Worm (Caenorhabditis elegans) whole organism, L3 larva: Measurements from ENCODE around the gene lgg-3.

Experiments
- fkh-2 ChIP-seq: fragments of 150-350 bp; optimal IDR thresholded peaks from 2 replicates; lab custom pipeline; 2014; ENCODE audit warnings: missing biosample characterization, missing genetic modification reagents, missing genetic modification characterization
- lin-39 ChIP-seq: fragments of 150-350 bp; optimal IDR thresholded peaks from 2 replicates; lab custom pipeline; 2018; ENCODE audit warnings: missing biosample characterization, missing genetic modification reagents, missing genetic modification characterization
- skn-1 ChIP-seq: fragments of 150-350 bp; optimal IDR thresholded peaks from 2 replicates; lab custom pipeline; 2014; ENCODE audit warnings: missing biosample characterization, missing genetic modification characterization
- ztf-11 ChIP-seq: fragments of 150-350 bp; optimal IDR thresholded peaks from 2 replicates; lab custom pipeline; 2014; ENCODE audit warnings: missing biosample characterization, missing genetic modification characterization

DNA sequence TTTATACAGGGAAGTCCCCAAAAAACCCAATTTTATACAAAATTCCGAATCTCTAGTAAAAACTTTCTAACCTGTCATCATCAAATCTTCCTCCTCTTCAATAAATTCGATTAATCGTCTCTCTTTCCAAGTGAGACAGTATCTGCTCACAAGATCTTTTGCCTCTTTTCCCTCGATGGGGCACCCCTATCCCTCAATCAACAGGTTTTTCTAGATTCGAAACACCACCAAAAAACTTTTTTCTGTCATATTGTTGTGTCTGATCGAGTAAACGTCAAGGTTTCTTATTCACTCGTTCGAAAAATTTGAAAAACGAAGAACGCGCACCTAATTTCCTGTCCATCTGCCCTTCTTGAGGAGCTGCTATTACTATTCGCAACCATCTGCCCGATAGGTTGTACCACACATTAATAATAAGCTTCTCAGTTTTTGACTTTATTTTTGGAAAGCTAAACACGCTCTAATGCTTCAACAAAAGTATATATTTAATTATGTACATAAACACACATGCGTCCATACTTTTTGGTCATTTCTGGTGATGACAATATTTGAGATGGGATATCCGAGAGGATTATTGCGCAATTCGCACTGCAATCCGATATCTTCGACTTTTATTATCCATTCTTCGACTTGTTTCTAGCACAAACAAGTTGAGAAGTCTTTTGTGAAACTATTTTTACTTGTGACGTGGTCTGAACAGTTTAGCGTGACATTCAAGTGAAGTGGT, 21.5 kb upstream of the lgg-3 start:
- no peak for TF ChIP-seq skn-1 (tag; lab: Kevin White, UChicago)
- no peak for TF ChIP-seq lin-39 (tag; lab: Kevin White, UChicago)
- no peak for TF ChIP-seq ztf-11 (tag; lab: Kevin White, UChicago)
- TF ChIP-seq fkh-2 (tag; lab: Kevin White, UChicago), result no peak
